Worm (Caenorhabditis elegans): Measurements from ENCODE around the gene rpl-15.

The rpl-15 gene

ce11 chrIV:625947-626548 lies 28.3 kb downstream of the rpl-15 start:
- TF ChIP-seq Y116A8C.19 (tag; optimal IDR thresholded peaks at IDR 0.05; ENCODE audit: borderline replicate concordance) (no peak), egl-13 (tag; optimal IDR thresholded peaks at IDR 0.05) (no peak), unc-98 (GFP tag; IDR thresholded peaks at IDR 0.05) (no peak), mdl-1 (tag; optimal IDR thresholded peaks at IDR 0.05) (no peak), lin-14 (GFP tag; optimal IDR thresholded peaks at IDR 0.05) (peak; percentile 3), zag-1 (tag; optimal IDR thresholded peaks at IDR 0.05) (no peak), hlh-4 (tag; optimal IDR thresholded peaks at IDR 0.05) (no peak)

- TF ChIP-seq jun-1 (tag; optimal IDR thresholded peaks at IDR 0.05) = no peak
- TF ChIP-seq fkh-10 (GFP tag; optimal IDR thresholded peaks at IDR 0.05) = no peak
- no peak for TF ChIP-seq elt-2 (tag; optimal IDR thresholded peaks at IDR 0.05)
- no peak for TF ChIP-seq tbx-2 (tag; optimal IDR thresholded peaks at IDR 0.05)
- TF ChIP-seq fkh-8 (tag; optimal IDR thresholded peaks at IDR 0.05) = no peak
- no peak for TF ChIP-seq lin-39 (tag; optimal IDR thresholded peaks at IDR 0.05)
- no peak for TF ChIP-seq pax-3 (tag; optimal IDR thresholded peaks at IDR 0.05)
- TF ChIP-seq nhr-28 (tag; optimal IDR thresholded peaks at IDR 0.05) = no peak
- no peak for TF ChIP-seq aly-2 (tag; optimal IDR thresholded peaks at IDR 0.05)
- TF ChIP-seq C16A3.4 (tag; optimal IDR thresholded peaks at IDR 0.05) = no peak
- TF ChIP-seq ceh-82 (tag; optimal IDR thresholded peaks at IDR 0.05) = no peak
Measured at ce11 chrIV:623876-624275, 30.5 kb downstream of the rpl-15 start.

ce11 chrIV:622989-623388 lies 31.4 kb downstream of the rpl-15 start:
- TF ChIP-seq mdl-1 (tag; optimal IDR thresholded peaks at IDR 0.05) (no peak), isw-1 (GFP tag; IDR thresholded peaks at IDR 0.05) (no peak), jun-1 (tag; optimal IDR thresholded peaks at IDR 0.05) (no peak), fkh-10 (GFP tag; optimal IDR thresholded peaks at IDR 0.05) (no peak), nhr-237 (tag; optimal IDR thresholded peaks at IDR 0.05) (no peak)

ce11 chrIV:620324-620723 lies 34.1 kb downstream of the rpl-15 start:
- peak; percentile 27 for TF ChIP-seq snpc-4 (tag; optimal IDR thresholded peaks at IDR 0.05)
- peak in 1 of 2 experiments; percentile 39 for TF ChIP-seq mdl-1 (tag; optimal IDR thresholded peaks at IDR 0.05)
- peak; percentile 56 for TF ChIP-seq nhr-77 (tag; optimal IDR thresholded peaks at IDR 0.05)
- TF ChIP-seq mab-9 (GFP tag; IDR thresholded peaks at IDR 0.05) = no peak
- TF ChIP-seq zip-4 (GFP tag; optimal IDR thresholded peaks at IDR 0.05) = no peak
- TF ChIP-seq efl-3 (GFP tag; optimal IDR thresholded peaks at IDR 0.05) = no peak
- TF ChIP-seq elt-3 (tag; optimal IDR thresholded peaks at IDR 0.05) = peak in 1 of 6 experiments; percentile 12
- TF ChIP-seq sox-4 (tag; optimal IDR thresholded peaks at IDR 0.05) = no peak
- peak; percentile 51 for TF ChIP-seq jun-1 (tag; optimal IDR thresholded peaks at IDR 0.05)
- TF ChIP-seq unc-130 (tag; optimal IDR thresholded peaks at IDR 0.05) = peak; percentile 24
- TF ChIP-seq pag-3 (tag; optimal IDR thresholded peaks at IDR 0.05; ENCODE audit: borderline replicate concordance, insufficient read depth) = no peak
- TF ChIP-seq elt-2 (tag; optimal IDR thresholded peaks at IDR 0.05) = peak; percentile 9
- peak; percentile 39 to 77 for TF ChIP-seq lsy-2 (tag; optimal IDR thresholded peaks at IDR 0.05)
- peak; percentile 2 for TF ChIP-seq F16B12.6 (tag; optimal IDR thresholded peaks at IDR 0.05)
- TF ChIP-seq nhr-90 (tag; optimal IDR thresholded peaks at IDR 0.05; ENCODE audit: poor library complexity) = peak; percentile 24
- no peak for TF ChIP-seq lin-15B (tag; optimal IDR thresholded peaks at IDR 0.05)
- TF ChIP-seq aha-1 (tag; optimal IDR thresholded peaks at IDR 0.05) = no peak
- peak; percentile 48 for TF ChIP-seq xbp-1 (tag; optimal IDR thresholded peaks at IDR 0.05)
- TF ChIP-seq zag-1 (tag; optimal IDR thresholded peaks at IDR 0.05) = no peak
- peak; percentile 48 for TF ChIP-seq aly-2 (tag; optimal IDR thresholded peaks at IDR 0.05)
- TF ChIP-seq nhr-20 (tag; optimal IDR thresholded peaks at IDR 0.05) = peak; percentile 51
- TF ChIP-seq nhr-19 (GFP tag; conservative IDR thresholded peaks at IDR 0.05) = peak; percentile 64
- TF ChIP-seq nhr-47 (tag; optimal IDR thresholded peaks at IDR 0.05) = peak; percentile 68
- peak; percentile 48 for TF ChIP-seq dsc-1 (tag; optimal IDR thresholded peaks at IDR 0.05)
- peak; percentile 32 for TF ChIP-seq fkh-10 (GFP tag; optimal IDR thresholded peaks at IDR 0.05)
- TF ChIP-seq snu-23 (GFP tag; optimal IDR thresholded peaks at IDR 0.05) = peak; percentile 72
- peak; percentile 13 for TF ChIP-seq pax-3 (tag; optimal IDR thresholded peaks at IDR 0.05)
- no peak for TF ChIP-seq sptf-1 (tag; optimal IDR thresholded peaks at IDR 0.05)
- peak; percentile 56 for TF ChIP-seq swsn-7 (tag; optimal IDR thresholded peaks at IDR 0.05)
- TF ChIP-seq dpl-1 (GFP tag; optimal IDR thresholded peaks at IDR 0.05) = peak; percentile 3 to 53 (median 38)
- peak; percentile 66 for TF ChIP-seq nhr-71 (tag; optimal IDR thresholded peaks at IDR 0.05)
- TF ChIP-seq isw-1 (GFP tag; IDR thresholded peaks at IDR 0.05) = peak; percentile 17
- no peak for TF ChIP-seq Y116A8C.19 (tag; optimal IDR thresholded peaks at IDR 0.05; ENCODE audit: borderline replicate concordance)
- peak; percentile 83 for TF ChIP-seq rnt-1 (tag; optimal IDR thresholded peaks at IDR 0.05)

Data from whole organism, L1 larva.